Worm (Caenorhabditis elegans) whole organism, young adult: Measurements from ENCODE around the gene elks-1.

Source experiments
- B0336.3 ChIP-seq: fragments of 200-800 bp; sonication (Bioruptor generic); IDR thresholded peaks from 2 replicates; pipeline ENCODE4 v1.3.6; 2022; ENCODE audit warnings: missing genetic modification characterization, missing compliant biosample characterization
- F33H1.4 ChIP-seq: fragments of 200-800 bp; sonication (Bioruptor generic); IDR thresholded peaks from 2 replicates; pipeline ENCODE4 v1.3.6; 2022; ENCODE audit warnings: missing genetic modification reagents, missing genetic modification characterization, missing compliant biosample characterization
- T26A5.8 ChIP-seq: sonication (generic microtip); optimal IDR thresholded peaks from 2 replicates; lab custom pipeline; 2016; ENCODE audit warnings: missing genetic modification characterization, missing compliant biosample characterization
- Y53G8AR.9 ChIP-seq: fragments of 200-800 bp; sonication (Bioruptor generic); conservative IDR thresholded peaks from 2 replicates; pipeline ENCODE4 v1.3.6; 2022; ENCODE audit warnings: missing genetic modification reagents, missing genetic modification characterization, missing compliant biosample characterization
- Y56A3A.18 ChIP-seq: fragments of 200-800 bp; sonication (Bioruptor generic); IDR thresholded peaks from 2 replicates; pipeline ENCODE4 v1.3.6; 2022; ENCODE audit warnings: missing genetic modification reagents, missing genetic modification characterization, missing compliant biosample characterization
- Y79H2A.3 ChIP-seq: fragments of 200-800 bp; sonication (Bioruptor generic); conservative IDR thresholded peaks from 2 replicates; pipeline ENCODE4 v1.3.6; 2022; ENCODE audit warnings: missing genetic modification reagents, missing genetic modification characterization, missing compliant biosample characterization
- ZK185.1 ChIP-seq: sonication (generic microtip); optimal IDR thresholded peaks from 2 replicates; lab custom pipeline; 2016; ENCODE audit warnings: mild to moderate bottlenecking, missing genetic modification characterization, missing compliant biosample characterization; ENCODE audit not compliant: poor library complexity, severe bottlenecking
- ama-1 ChIP-seq, 3 experiments: fragments of 150-350 bp in 1 of 3; sonication (generic microtip) in 2 of 3; optimal IDR thresholded peaks; 2 replicates each; lab custom pipeline; 2014 to 2018; ENCODE audit warnings: missing biosample characterization in 2 of 3, missing genetic modification characterization in 2 of 3, missing genetic modification reagents in 2 of 3
- attf-3 ChIP-seq: fragments of 200-800 bp; sonication (Bioruptor generic); conservative IDR thresholded peaks from 2 replicates; pipeline ENCODE4 v1.3.6; 2022; ENCODE audit warnings: missing genetic modification reagents, missing genetic modification characterization, missing compliant biosample characterization
- attf-5 ChIP-seq: fragments of 200-800 bp; sonication (Bioruptor generic); optimal IDR thresholded peaks from 2 replicates; lab custom pipeline; 2018; ENCODE audit warnings: mild to moderate bottlenecking, missing genetic modification characterization, missing compliant biosample characterization
- attf-6 ChIP-seq: fragments of 200-800 bp; sonication (Bioruptor generic); IDR thresholded peaks from 2 replicates; pipeline ENCODE4 v1.3.6; 2022; ENCODE audit warnings: missing genetic modification reagents, missing genetic modification characterization, missing compliant biosample characterization
- cebp-1 ChIP-seq, 2 experiments: fragments of 200-800 bp in 1 of 2; sonication (Bioruptor generic) in 1 of 2; sonication (generic microtip) in 1 of 2; IDR thresholded peaks in 1 of 2; optimal IDR thresholded peaks in 1 of 2; 2 replicates each; pipeline versions ENCODE4 v1.3.6 to Lab custom; 2017 to 2022; ENCODE audit warnings: missing compliant biosample characterization in 2 of 2, missing genetic modification characterization in 2 of 2, mild to moderate bottlenecking in 1 of 2, missing genetic modification reagents in 1 of 2, moderate library complexity in 1 of 2
- ceh-27 ChIP-seq: fragments of 200-800 bp; sonication (Bioruptor generic); optimal IDR thresholded peaks from 2 replicates; lab custom pipeline; 2018; ENCODE audit warnings: mild to moderate bottlenecking, missing genetic modification characterization, moderate library complexity, missing compliant biosample characterization
- dpl-1 ChIP-seq: fragments of 150-350 bp; optimal IDR thresholded peaks from 2 replicates; lab custom pipeline; 2014; ENCODE audit warnings: missing biosample characterization, missing genetic modification reagents, missing genetic modification characterization
- efl-1 ChIP-seq: fragments of 150-350 bp; optimal IDR thresholded peaks from 2 replicates; lab custom pipeline; 2014; ENCODE audit warnings: missing biosample characterization, missing genetic modification reagents, missing genetic modification characterization
- egrh-3 ChIP-seq: fragments of 200-800 bp; sonication (Bioruptor generic); IDR thresholded peaks from 2 replicates; pipeline ENCODE4 v1.3.6; 2022; ENCODE audit warnings: missing genetic modification reagents, missing genetic modification characterization, missing compliant biosample characterization
- ekl-4 ChIP-seq: fragments of 200-800 bp; sonication (Bioruptor generic); IDR thresholded peaks from 2 replicates; pipeline ENCODE4 v1.3.6; 2022; ENCODE audit warnings: missing genetic modification reagents, missing genetic modification characterization, missing compliant biosample characterization
- him-1 ChIP-seq: sonication (generic microtip); optimal IDR thresholded peaks from 2 replicates; lab custom pipeline; 2016; ENCODE audit warnings: missing genotype, missing genetic modification reagents, missing genetic modification characterization, missing compliant biosample characterization
- hmg-1.2 ChIP-seq: fragments of 200-800 bp; sonication (Bioruptor generic); IDR thresholded peaks from 2 replicates; pipeline ENCODE4 v1.3.6; 2022; ENCODE audit warnings: missing genetic modification reagents, missing genetic modification characterization, missing compliant biosample characterization
- hrde-1 ChIP-seq: sonication (generic microtip); optimal IDR thresholded peaks from 2 replicates; lab custom pipeline; 2016; ENCODE audit warnings: missing genetic modification characterization, mild to moderate bottlenecking, missing compliant biosample characterization, moderate library complexity, missing genotype, missing genetic modification reagents, borderline replicate concordance
- let-526 ChIP-seq: fragments of 200-800 bp; sonication (Bioruptor generic); IDR thresholded peaks from 2 replicates; pipeline ENCODE4 v1.3.6; 2022; ENCODE audit warnings: missing genetic modification reagents, missing genetic modification characterization, missing compliant biosample characterization
- let-607 ChIP-seq, 2 experiments: fragments of 200-800 bp in 1 of 2; sonication (Bioruptor generic) in 1 of 2; sonication (generic microtip) in 1 of 2; optimal IDR thresholded peaks; 2 replicates each; lab custom pipeline; 2016 to 2018; ENCODE audit warnings: mild to moderate bottlenecking in 2 of 2, missing compliant biosample characterization in 2 of 2, missing genetic modification characterization in 2 of 2, moderate library complexity in 2 of 2, missing genotype in 1 of 2
- lin-35 ChIP-seq, 3 experiments: fragments of 150-350 bp in 2 of 3; sonication (generic microtip) in 1 of 3; optimal IDR thresholded peaks; 2 replicates each; lab custom pipeline; 2014 to 2018; ENCODE audit warnings: missing biosample characterization in 3 of 3, missing genetic modification characterization in 3 of 3, missing genetic modification reagents in 3 of 3
- lin-40 ChIP-seq: sonication (generic microtip); optimal IDR thresholded peaks from 2 replicates; lab custom pipeline; 2016; ENCODE audit warnings: missing genetic modification characterization, mild to moderate bottlenecking, missing compliant biosample characterization, missing genotype, missing genetic modification reagents
- lin-54 ChIP-seq: fragments of 200-800 bp; sonication (Bioruptor generic); optimal IDR thresholded peaks from 2 replicates; lab custom pipeline; 2018; ENCODE audit warnings: mild to moderate bottlenecking, missing genetic modification characterization, missing compliant biosample characterization
- mcd-1 ChIP-seq: fragments of 200-800 bp; sonication (Bioruptor generic); IDR thresholded peaks from 2 replicates; pipeline ENCODE4 v1.3.6; 2022; ENCODE audit warnings: missing genetic modification reagents, missing genetic modification characterization, missing compliant biosample characterization
- nfyb-1 ChIP-seq: fragments of 200-800 bp; sonication (Bioruptor generic); IDR thresholded peaks from 2 replicates; pipeline ENCODE4 v1.3.6; 2022; ENCODE audit warnings: missing genetic modification reagents, missing genetic modification characterization, missing compliant biosample characterization
- nhr-120 ChIP-seq: fragments of 200-800 bp; sonication (Bioruptor generic); IDR thresholded peaks from 2 replicates; pipeline ENCODE4 v1.3.6; 2022; ENCODE audit warnings: missing genetic modification characterization, missing compliant biosample characterization
- pbrm-1 ChIP-seq: fragments of 200-800 bp; sonication (Bioruptor generic); IDR thresholded peaks from 2 replicates; pipeline ENCODE4 v1.3.6; 2022; ENCODE audit warnings: missing genetic modification reagents, missing genetic modification characterization, missing compliant biosample characterization
- snpc-1.3 ChIP-seq: sonication (generic microtip); optimal IDR thresholded peaks from 2 replicates; lab custom pipeline; 2017; ENCODE audit warnings: missing genetic modification characterization, mild to moderate bottlenecking, missing compliant biosample characterization, antibody characterized with exemption, moderate library complexity, missing genotype, missing genetic modification reagents; ENCODE audit not compliant: insufficient read depth
- tbp1 ChIP-seq: fragments of 200-800 bp; sonication (Bioruptor generic); optimal IDR thresholded peaks from 2 replicates; lab custom pipeline; 2018; ENCODE audit warnings: mild to moderate bottlenecking, missing genetic modification characterization, missing compliant biosample characterization
- tlf-1 ChIP-seq: fragments of 200-800 bp; sonication (Bioruptor generic); optimal IDR thresholded peaks from 2 replicates; lab custom pipeline; 2018; ENCODE audit warnings: mild to moderate bottlenecking, missing genetic modification characterization, missing compliant biosample characterization
- zfh-2 ChIP-seq: fragments of 200-800 bp; sonication (Bioruptor generic); conservative IDR thresholded peaks from 2 replicates; pipeline ENCODE4 v1.3.6; 2022; ENCODE audit warnings: missing genetic modification reagents, missing genetic modification characterization, missing compliant biosample characterization
- zim-3 ChIP-seq: sonication (generic microtip); optimal IDR thresholded peaks from 2 replicates; lab custom pipeline; 2017; ENCODE audit warnings: mild to moderate bottlenecking, missing genetic modification characterization, moderate library complexity, missing compliant biosample characterization

The elks-1 gene

ce11 chrIV:3386504-3387290 lies 36.9 kb upstream of the elks-1 start:
- TF ChIP-seq let-526 (GFP tag; lab: Robert Waterston, UW) = no peak
- TF ChIP-seq attf-6 = no peak
- TF ChIP-seq B0336.3 (GFP tag; lab: Robert Waterston, UW) = peak; percentile 45; the same call in 1 of the 2 replicates
- no peak for TF ChIP-seq him-1 (tag; lab: Kevin White, UChicago)
- no peak for TF ChIP-seq zfh-2 (GFP tag; lab: Robert Waterston, UW)
- TF ChIP-seq tlf-1 (GFP tag; lab: Kevin White, UChicago) = peak; percentile 4
- no peak for TF ChIP-seq ama-1 (optimal IDR thresholded peaks at IDR 0.05; lab: Kevin White, UChicago)
- TF ChIP-seq ama-1 (GFP tag; optimal IDR thresholded peaks at IDR 0.05; lab: Kevin White, UChicago) = peak in 1 of 2 experiments; percentile 47
- TF ChIP-seq Y53G8AR.9 (GFP tag; lab: Robert Waterston, UW) = no peak
- TF ChIP-seq let-607 (tag; optimal IDR thresholded peaks at IDR 0.05; lab: Kevin White, UChicago) = peak in 1 of 2 experiments; percentile 13
- no peak for TF ChIP-seq Y56A3A.18
- no peak for TF ChIP-seq snpc-1.3 (tag; lab: Kevin White, UChicago)
- no peak for TF ChIP-seq tbp1

- TF ChIP-seq lin-40 (tag; lab: Kevin White, UChicago) (peak; percentile 12), T26A5.8 (tag; lab: Kevin White, UChicago) (no peak), attf-5 (peak; percentile 51), ZK185.1 (tag; lab: Kevin White, UChicago) (no peak), let-607 (tag; optimal IDR thresholded peaks at IDR 0.05; lab: Kevin White, UChicago) (no peak), tbp1 (peak; percentile 25), ceh-27 (GFP tag; lab: Kevin White, UChicago) (peak; percentile 20), lin-54 (GFP tag; lab: Kevin White, UChicago) (peak; percentile 61), egrh-3 (GFP tag; lab: Robert Waterston, UW) (peak; percentile 94), nhr-120 (GFP tag; lab: Robert Waterston, UW) (no peak), attf-3 (0 out of 2 replicates have a peak, but pooled peaks have one; percentile 10), F33H1.4 (GFP tag; lab: Robert Waterston, UW) (peak; percentile 24; the same call in 1 of the 2 replicates), pbrm-1 (GFP tag; lab: Robert Waterston, UW) (peak; percentile 56; the same call in 1 of the 2 replicates), let-526 (GFP tag; lab: Robert Waterston, UW) (0 out of 2 replicates have a peak, but pooled peaks have one; percentile 9), hrde-1 (no peak), ekl-4 (0 out of 2 replicates have a peak, but pooled peaks have one; percentile 23), lin-35 (GFP tag; optimal IDR thresholded peaks at IDR 0.05; lab: Kevin White, UChicago) (peak in 1 of 3 experiments; percentile 82), zfh-2 (GFP tag; lab: Robert Waterston, UW) (peak; percentile 86), dpl-1 (GFP tag; lab: Kevin White, UChicago) (peak; percentile 43), ama-1 (optimal IDR thresholded peaks at IDR 0.05; lab: Kevin White, UChicago) (peak; percentile 67), ama-1 (GFP tag; optimal IDR thresholded peaks at IDR 0.05; lab: Kevin White, UChicago) (no peak), efl-1 (peak; percentile 6), zim-3 (no peak), Y79H2A.3 (GFP tag; lab: Robert Waterston, UW) (no peak), nfyb-1 (peak; percentile 35; the same call in 1 of the 2 replicates), hmg-1.2 (GFP tag; lab: Robert Waterston, UW) (peak; percentile 41), cebp-1 (GFP tag; IDR thresholded peaks at IDR 0.05; lab: Robert Waterston, UW) (no peak), cebp-1 (tag; optimal IDR thresholded peaks at IDR 0.05; lab: Kevin White, UChicago) (peak; percentile 41), mcd-1 (GFP tag; lab: Robert Waterston, UW) (peak; percentile 52)
- TF ChIP-seq, all 124 proteins: peak for 20
These were observed 35.7 kb upstream of the elks-1 start, which contains the start of gene mai-2 for ce11 chrIV:3385337-3386215. mai-2 (plus strand) TSS chrIV:3385910.
